Worm (Caenorhabditis elegans) whole organism, L1 larva: ENCODE results near the gene srh-105.
A peak's percentile ranks its signal among the peaks of the same experiment; 100 is the strongest.

Experiments used
- C16A3.4 ChIP-seq: fragments of 150-350 bp; optimal IDR thresholded peaks from 2 replicates; lab custom pipeline; 2014; ENCODE audit warnings: missing biosample characterization, missing genetic modification characterization
- F16B12.6 ChIP-seq: fragments of 150-350 bp; optimal IDR thresholded peaks from 2 replicates; lab custom pipeline; 2014; ENCODE audit warnings: missing biosample characterization, missing genetic modification characterization
- Y116A8C.19 ChIP-seq: sonication (generic microtip); optimal IDR thresholded peaks from 2 replicates; lab custom pipeline; 2016; ENCODE audit warnings: missing compliant biosample characterization, missing genetic modification characterization, borderline replicate concordance
- aha-1 ChIP-seq: fragments of 150-350 bp; optimal IDR thresholded peaks from 2 replicates; lab custom pipeline; 2014; ENCODE audit warnings: missing biosample characterization, missing genetic modification characterization
- alr-1 ChIP-seq: fragments of 200-800 bp; sonication (Bioruptor generic); optimal IDR thresholded peaks from 2 replicates; lab custom pipeline; 2018; ENCODE audit warnings: borderline replicate concordance, mild to moderate bottlenecking, missing genetic modification characterization, missing compliant biosample characterization
- ama-1 ChIP-seq: fragments of 150-350 bp; optimal IDR thresholded peaks from 2 replicates; lab custom pipeline; 2014
- ceh-88 ChIP-seq: fragments of 200-800 bp; sonication (Bioruptor generic); IDR thresholded peaks from 2 replicates; pipeline ENCODE4 v1.3.6; 2022; ENCODE audit warnings: missing genetic modification characterization, missing compliant biosample characterization
- dpl-1 ChIP-seq, 3 experiments: fragments of 150-350 bp in 2 of 3; sonication (generic microtip) in 1 of 3; optimal IDR thresholded peaks; 2 replicates each; lab custom pipeline; 2014 to 2017; ENCODE audit warnings: missing biosample characterization in 3 of 3, missing genetic modification characterization in 3 of 3, missing genetic modification reagents in 3 of 3
- dsc-1 ChIP-seq: sonication (generic microtip); optimal IDR thresholded peaks from 2 replicates; lab custom pipeline; 2016; ENCODE audit warnings: mild to moderate bottlenecking, missing genetic modification characterization, missing compliant biosample characterization
- efl-1 ChIP-seq, 4 experiments: fragments of 150-350 bp; optimal IDR thresholded peaks in 3 of 4; peaks in 1 of 4; 1 replicate in 1 of 4; 2 replicates in 3 of 4; lab custom pipeline; 2014; ENCODE audit warnings: missing biosample characterization in 2 of 4, missing genetic modification characterization in 2 of 4, missing genetic modification reagents in 2 of 4
- egl-13 ChIP-seq: sonication (generic microtip); optimal IDR thresholded peaks from 2 replicates; lab custom pipeline; 2016; ENCODE audit warnings: missing genotype, missing genetic modification reagents, missing genetic modification characterization, missing compliant biosample characterization
- elt-2 ChIP-seq: sonication (generic microtip); optimal IDR thresholded peaks from 2 replicates; lab custom pipeline; 2016; ENCODE audit warnings: missing genetic modification characterization, mild to moderate bottlenecking, inconsistent platforms, missing compliant biosample characterization, missing genetic modification reagents
- hlh-4 ChIP-seq: sonication (generic microtip); optimal IDR thresholded peaks from 2 replicates; lab custom pipeline; 2016; ENCODE audit warnings: mild to moderate bottlenecking, missing genetic modification characterization, missing compliant biosample characterization
- hpl-2 ChIP-seq: fragments of 150-350 bp; optimal IDR thresholded peaks from 2 replicates; lab custom pipeline; 2014; ENCODE audit warnings: missing biosample characterization, missing genetic modification reagents, missing genetic modification characterization
- isw-1 ChIP-seq: fragments of 200-800 bp; sonication (Bioruptor generic); IDR thresholded peaks from 2 replicates; pipeline ENCODE4 v1.3.6; 2022; ENCODE audit warnings: missing genetic modification characterization, missing compliant biosample characterization
- lin-13 ChIP-seq: fragments of 150-350 bp; optimal IDR thresholded peaks from 2 replicates; lab custom pipeline; 2014; ENCODE audit warnings: missing biosample characterization, missing genetic modification reagents, missing genetic modification characterization
- lin-14 ChIP-seq: fragments of 200-800 bp; sonication (Bioruptor generic); optimal IDR thresholded peaks from 2 replicates; lab custom pipeline; 2018; ENCODE audit warnings: mild to moderate bottlenecking, missing genetic modification characterization, moderate library complexity, missing compliant biosample characterization
- lin-15B ChIP-seq: fragments of 150-350 bp; sonication (generic microtip); optimal IDR thresholded peaks from 3 replicates; lab custom pipeline; 2014; ENCODE audit warnings: missing biosample characterization, missing genetic modification characterization
- lin-35 ChIP-seq, 2 experiments: fragments of 150-350 bp; optimal IDR thresholded peaks; 2 replicates each; lab custom pipeline; 2014; ENCODE audit warnings: missing biosample characterization in 2 of 2, missing genetic modification characterization in 2 of 2, missing genetic modification reagents in 2 of 2
- lir-3 ChIP-seq: sonication (generic microtip); optimal IDR thresholded peaks from 2 replicates; lab custom pipeline; 2016; ENCODE audit warnings: mild to moderate bottlenecking, missing genetic modification characterization, moderate library complexity, missing compliant biosample characterization; ENCODE audit not compliant: poor library complexity
- lsy-2 ChIP-seq, 2 experiments: fragments of 150-350 bp; optimal IDR thresholded peaks; 2 replicates each; lab custom pipeline; 2014; ENCODE audit warnings: missing biosample characterization in 2 of 2, missing genetic modification characterization in 2 of 2
- mab-9 ChIP-seq: fragments of 200-800 bp; sonication (Bioruptor generic); IDR thresholded peaks from 2 replicates; pipeline ENCODE4 v1.3.6; 2022; ENCODE audit warnings: missing genetic modification reagents, missing genetic modification characterization, missing compliant biosample characterization
- nhr-11 ChIP-seq: fragments of 150-350 bp; optimal IDR thresholded peaks from 2 replicates; lab custom pipeline; 2014; ENCODE audit warnings: missing biosample characterization, missing genetic modification characterization
- nhr-12 ChIP-seq: sonication (generic microtip); optimal IDR thresholded peaks from 2 replicates; lab custom pipeline; 2017; ENCODE audit warnings: missing biosample characterization, missing genetic modification characterization
- nhr-237 ChIP-seq: fragments of 150-350 bp; optimal IDR thresholded peaks from 2 replicates; lab custom pipeline; 2014; ENCODE audit warnings: missing biosample characterization, missing genetic modification characterization
- nhr-28 ChIP-seq: fragments of 150-350 bp; optimal IDR thresholded peaks from 2 replicates; lab custom pipeline; 2014; ENCODE audit warnings: missing biosample characterization, missing genetic modification characterization
- nhr-47 ChIP-seq: sonication (generic microtip); optimal IDR thresholded peaks from 2 replicates; lab custom pipeline; 2016; ENCODE audit warnings: mild to moderate bottlenecking, missing genetic modification characterization, moderate library complexity, missing compliant biosample characterization
- nhr-71 ChIP-seq: sonication (generic microtip); optimal IDR thresholded peaks from 2 replicates; lab custom pipeline; 2016; ENCODE audit warnings: mild to moderate bottlenecking, missing genetic modification characterization, moderate library complexity, missing compliant biosample characterization
- nhr-77 ChIP-seq: fragments of 150-350 bp; optimal IDR thresholded peaks from 2 replicates; lab custom pipeline; 2014; ENCODE audit warnings: missing biosample characterization, missing genetic modification characterization
- pqm-1 ChIP-seq: sonication (generic microtip); optimal IDR thresholded peaks from 3 replicates; lab custom pipeline; 2017; ENCODE audit warnings: missing biosample characterization, missing genetic modification characterization
- skn-1 ChIP-seq: fragments of 150-350 bp; optimal IDR thresholded peaks from 2 replicates; lab custom pipeline; 2014; ENCODE audit warnings: missing biosample characterization, missing genetic modification characterization
- snu-23 ChIP-seq: sonication (generic microtip); optimal IDR thresholded peaks from 2 replicates; lab custom pipeline; 2016; ENCODE audit warnings: missing genetic modification characterization, missing compliant biosample characterization
- sup-37 ChIP-seq: fragments of 200-800 bp; sonication (Bioruptor generic); optimal IDR thresholded peaks from 2 replicates; lab custom pipeline; 2018; ENCODE audit warnings: mild to moderate bottlenecking, missing genetic modification characterization, missing compliant biosample characterization
- unc-130 ChIP-seq: fragments of 150-350 bp; optimal IDR thresholded peaks from 2 replicates; lab custom pipeline; 2017; ENCODE audit warnings: missing biosample characterization, missing genetic modification characterization, inconsistent platforms
- unc-62 ChIP-seq: fragments of 150-350 bp; optimal IDR thresholded peaks from 2 replicates; lab custom pipeline; 2014; ENCODE audit warnings: missing biosample characterization, missing genetic modification reagents, missing genetic modification characterization
- zag-1 ChIP-seq: fragments of 150-350 bp; optimal IDR thresholded peaks from 2 replicates; lab custom pipeline; 2014; ENCODE audit warnings: missing biosample characterization, missing genetic modification characterization
- ztf-11 ChIP-seq, 2 experiments: sonication (generic microtip); optimal IDR thresholded peaks; 2 replicates each; lab custom pipeline; 2016 to 2017; ENCODE audit warnings: missing genetic modification characterization in 2 of 2, missing biosample characterization in 1 of 2, missing compliant biosample characterization in 1 of 2

The srh-105 gene

ce11 chrII:509230-509629 is at the start of gene srh-105:
Gene srh-105, minus strand, starts transcription at chrII:509330.
- TF ChIP-seq ceh-88 (GFP tag; lab: Robert Waterston, UW) (no peak), nhr-71 (no peak)
- TF ChIP-seq, all 84 proteins: peak for 0

- TF ChIP-seq aha-1 (no peak), ceh-88 (GFP tag; lab: Robert Waterston, UW) (no peak), C16A3.4 (tag; lab: Kevin White, UChicago) (no peak), nhr-47 (tag; lab: Kevin White, UChicago) (no peak), nhr-77 (tag; lab: Kevin White, UChicago) (no peak)
Observed at ce11 chrII:556185-556584, 47.1 kb upstream of the srh-105 start, which contains the start of the genes C09E8.1 and C09E8.6. Gene C09E8.1, plus strand, starts transcription at chrII:556485. Gene C09E8.6, plus strand, starts transcription at chrII:556497.

DNA sequence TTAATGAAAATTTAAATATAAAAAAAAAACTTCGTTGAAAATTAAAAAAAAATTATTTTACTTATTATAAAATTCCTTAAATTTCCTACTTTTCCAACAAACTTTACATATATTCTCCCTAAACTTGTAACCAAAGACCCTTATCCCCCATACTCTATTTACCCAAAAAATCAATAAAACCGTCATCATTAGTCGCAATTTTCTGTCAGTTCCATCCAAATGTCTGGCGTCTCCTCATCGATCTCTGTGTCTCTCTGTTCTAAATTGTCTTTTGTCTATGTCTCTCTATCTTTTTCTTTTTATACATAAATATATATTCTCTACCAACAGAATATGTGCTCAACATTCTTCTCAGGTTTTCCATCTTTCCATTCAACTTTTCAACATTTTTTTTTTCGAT is 46.2 kb upstream of the srh-105 start:
- TF ChIP-seq snu-23, result no peak
- no peak for TF ChIP-seq unc-130
- peak in 1 of 2 experiments; percentile 20 for TF ChIP-seq lsy-2 (tag; optimal IDR thresholded peaks at IDR 0.05; lab: Kevin White, UChicago)
- no peak for TF ChIP-seq nhr-11 (tag; lab: Kevin White, UChicago)
- TF ChIP-seq lin-15B (tag; lab: Kevin White, UChicago), result no peak
- no peak for TF ChIP-seq hlh-4
- TF ChIP-seq ceh-88 (GFP tag; lab: Robert Waterston, UW), result no peak
- no peak for TF ChIP-seq nhr-12 (tag; lab: Kevin White, UChicago)
- no peak for TF ChIP-seq ztf-11 (tag; optimal IDR thresholded peaks at IDR 0.05; lab: Kevin White, UChicago)
- no peak for TF ChIP-seq hpl-2 (GFP tag; lab: Kevin White, UChicago)
- no peak for TF ChIP-seq lin-14 (GFP tag; lab: Kevin White, UChicago)
- TF ChIP-seq sup-37, result no peak
- peak; percentile 24 for TF ChIP-seq skn-1 (tag; lab: Kevin White, UChicago)
- TF ChIP-seq lir-3 (tag; lab: Kevin White, UChicago), result no peak
- TF ChIP-seq unc-62 (GFP tag; lab: Kevin White, UChicago), result no peak
- TF ChIP-seq mab-9 (GFP tag; lab: Robert Waterston, UW), result no peak
- TF ChIP-seq elt-2 (tag; lab: Kevin White, UChicago), result no peak
- TF ChIP-seq dsc-1, result no peak
- TF ChIP-seq nhr-28, result no peak
- TF ChIP-seq zag-1, result no peak
- TF ChIP-seq egl-13, result no peak
- no peak for TF ChIP-seq isw-1
- no peak for TF ChIP-seq pqm-1 (tag; lab: Kevin White, UChicago)
- TF ChIP-seq Y116A8C.19, result no peak
- TF ChIP-seq ama-1 (lab: Kevin White, UChicago), result no peak
- TF ChIP-seq efl-1 (optimal IDR thresholded peaks at IDR 0.05; lab: Kevin White, UChicago), result peak in 1 of 2 experiments; percentile 13
- peak in 1 of 2 experiments; percentile 77 for TF ChIP-seq efl-1 (GFP tag; optimal IDR thresholded peaks at IDR 0.05 in 1 of 2; lab: Kevin White, UChicago)
- no peak for TF ChIP-seq alr-1 (tag; lab: Kevin White, UChicago)
- no peak for TF ChIP-seq nhr-237 (tag; lab: Kevin White, UChicago)
- no peak for TF ChIP-seq dpl-1 (GFP tag; optimal IDR thresholded peaks at IDR 0.05; lab: Kevin White, UChicago)
- TF ChIP-seq lin-13, result no peak
- TF ChIP-seq lin-35 (GFP tag; optimal IDR thresholded peaks at IDR 0.05; lab: Kevin White, UChicago), result peak in 1 of 2 experiments; percentile 0

DNA sequence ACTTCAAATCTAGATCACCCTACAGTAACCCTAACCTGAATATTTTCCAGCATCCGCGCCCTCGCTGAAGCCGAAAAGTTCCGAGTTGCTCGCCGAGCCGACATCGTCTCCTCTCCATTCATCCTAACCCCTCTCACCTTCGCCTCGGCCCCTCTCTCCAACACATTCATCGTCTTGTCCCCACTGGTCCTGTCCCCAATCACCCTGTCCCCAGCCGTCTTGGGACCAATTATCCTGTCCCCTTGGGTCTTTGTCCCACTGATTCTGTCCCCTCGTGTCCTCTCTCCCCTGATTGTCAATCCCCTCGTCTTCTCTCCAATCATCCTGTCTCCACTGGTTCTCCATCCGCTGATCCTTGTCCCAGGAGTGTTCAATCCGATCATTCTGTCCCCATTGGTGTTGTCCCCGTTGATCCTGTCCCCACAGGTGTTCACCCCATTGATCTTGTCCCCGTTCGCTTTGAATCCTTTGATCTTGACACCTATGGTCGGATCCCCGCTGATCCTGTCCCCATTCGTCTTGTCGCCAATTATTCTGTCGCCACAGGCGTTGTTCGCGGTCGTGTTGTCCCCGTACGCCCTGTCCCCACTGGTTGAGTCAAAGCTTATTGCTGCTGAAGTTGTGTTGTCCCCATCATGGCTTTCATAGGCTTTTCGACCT is 42.2 kb upstream of the srh-105 start, which contains the start of gene lips-7:
Gene lips-7, plus strand, starts transcription at position 610 of the 660 bp plus-strand sequence.
- TF ChIP-seq efl-1 (optimal IDR thresholded peaks at IDR 0.05; lab: Kevin White, UChicago) (no peak), efl-1 (GFP tag; optimal IDR thresholded peaks at IDR 0.05 in 1 of 2; lab: Kevin White, UChicago) (peak in 1 of 2 experiments; percentile 35), F16B12.6 (tag; lab: Kevin White, UChicago) (no peak)
